Worm (Caenorhabditis elegans) whole organism, L2 larva: ENCODE results near the gene T13A10.64.

Experiments used
- ceh-82 ChIP-seq: fragments of 150-350 bp; optimal IDR thresholded peaks from 2 replicates; lab custom pipeline; 2014; ENCODE audit warnings: missing biosample characterization, missing genetic modification characterization
- lin-39 ChIP-seq: fragments of 150-350 bp; optimal IDR thresholded peaks from 2 replicates; lab custom pipeline; 2014; ENCODE audit warnings: missing biosample characterization, missing genetic modification reagents, missing genetic modification characterization
- nhr-21 ChIP-seq: fragments of 150-350 bp; optimal IDR thresholded peaks from 2 replicates; lab custom pipeline; 2014; ENCODE audit warnings: missing biosample characterization, missing genetic modification characterization
- nhr-77 ChIP-seq: fragments of 150-350 bp; optimal IDR thresholded peaks from 2 replicates; lab custom pipeline; 2014; ENCODE audit warnings: missing biosample characterization, missing genetic modification characterization
- unc-39 ChIP-seq: fragments of 150-350 bp; optimal IDR thresholded peaks from 2 replicates; lab custom pipeline; 2014; ENCODE audit warnings: missing biosample characterization, missing genetic modification characterization
- unc-62 ChIP-seq: fragments of 150-350 bp; optimal IDR thresholded peaks from 2 replicates; lab custom pipeline; 2014; ENCODE audit warnings: missing biosample characterization, missing genetic modification reagents, missing genetic modification characterization
- ztf-11 ChIP-seq: sonication (generic microtip); optimal IDR thresholded peaks from 2 replicates; lab custom pipeline; 2017; ENCODE audit warnings: missing biosample characterization, missing genetic modification characterization

- TF ChIP-seq ceh-82 (tag; lab: Kevin White, UChicago) (no peak), nhr-77 (tag; lab: Kevin White, UChicago) (no peak), nhr-21 (tag; lab: Kevin White, UChicago) (no peak), lin-39 (tag; lab: Kevin White, UChicago) (no peak), ztf-11 (tag; lab: Kevin White, UChicago) (no peak), unc-62 (GFP tag; lab: Kevin White, UChicago) (no peak), unc-39 (no peak)
Observed at ce11 chrIV:6294081-6294480, 39.3 kb downstream of the T13A10.64 start, which contains the start of gene hil-2.
